Worm (Caenorhabditis elegans) whole organism, L1 larva: ENCODE results near the gene nuaf-3.

ENCODE experiments used
- C04F5.9 ChIP-seq: sonication (generic microtip); optimal IDR thresholded peaks from 2 replicates; lab custom pipeline; 2016; ENCODE audit warnings: missing genetic modification characterization, missing compliant biosample characterization
- C34B4.2 ChIP-seq: sonication (generic microtip); optimal IDR thresholded peaks from 2 replicates; lab custom pipeline; 2017; ENCODE audit warnings: mild to moderate bottlenecking, missing genetic modification characterization, missing compliant biosample characterization
- Y116A8C.19 ChIP-seq: sonication (generic microtip); optimal IDR thresholded peaks from 2 replicates; lab custom pipeline; 2016; ENCODE audit warnings: missing compliant biosample characterization, missing genetic modification characterization, borderline replicate concordance
- aha-1 ChIP-seq: fragments of 150-350 bp; optimal IDR thresholded peaks from 2 replicates; lab custom pipeline; 2014; ENCODE audit warnings: missing biosample characterization, missing genetic modification characterization
- aly-2 ChIP-seq: fragments of 150-350 bp; optimal IDR thresholded peaks from 2 replicates; lab custom pipeline; 2014; ENCODE audit warnings: missing biosample characterization, missing genetic modification characterization
- ceh-82 ChIP-seq, 3 experiments: fragments of 150-350 bp in 1 of 3; sonication (generic microtip) in 2 of 3; optimal IDR thresholded peaks; 2 replicates each; lab custom pipeline; 2014 to 2017; ENCODE audit warnings: missing biosample characterization in 3 of 3, missing genetic modification characterization in 3 of 3
- ceh-88 ChIP-seq: fragments of 200-800 bp; sonication (Bioruptor generic); IDR thresholded peaks from 2 replicates; pipeline ENCODE4 v1.3.6; 2022; ENCODE audit warnings: missing genetic modification characterization, missing compliant biosample characterization
- ceh-90 ChIP-seq: sonication (generic microtip); optimal IDR thresholded peaks from 2 replicates; lab custom pipeline; 2016; ENCODE audit warnings: missing genetic modification characterization, missing compliant biosample characterization
- dpl-1 ChIP-seq, 3 experiments: fragments of 150-350 bp in 2 of 3; sonication (generic microtip) in 1 of 3; optimal IDR thresholded peaks; 2 replicates each; lab custom pipeline; 2014 to 2017; ENCODE audit warnings: missing biosample characterization in 3 of 3, missing genetic modification characterization in 3 of 3, missing genetic modification reagents in 3 of 3
- egl-13 ChIP-seq: sonication (generic microtip); optimal IDR thresholded peaks from 2 replicates; lab custom pipeline; 2016; ENCODE audit warnings: missing genotype, missing genetic modification reagents, missing genetic modification characterization, missing compliant biosample characterization
- egl-27 ChIP-seq, 2 experiments: fragments of 150-350 bp in 1 of 2; sonication (generic microtip); optimal IDR thresholded peaks; 3 replicates each; lab custom pipeline; 2017 to 2018; ENCODE audit warnings: missing biosample characterization in 2 of 2, missing genetic modification characterization in 2 of 2, missing genetic modification reagents in 2 of 2
- elt-3 ChIP-seq, 6 experiments: fragments of 150-350 bp in 1 of 6; sonication (generic microtip); optimal IDR thresholded peaks; 2 replicates each; lab custom pipeline; 2017 to 2018; ENCODE audit warnings: missing biosample characterization in 6 of 6, missing genetic modification characterization in 6 of 6, inconsistent platforms in 1 of 6
- grh-1 ChIP-seq: fragments of 200-800 bp; sonication (Bioruptor generic); IDR thresholded peaks from 2 replicates; pipeline ENCODE4 v1.3.6; 2022; ENCODE audit warnings: missing genetic modification reagents, missing genetic modification characterization, missing compliant biosample characterization
- hlh-4 ChIP-seq: sonication (generic microtip); optimal IDR thresholded peaks from 2 replicates; lab custom pipeline; 2016; ENCODE audit warnings: mild to moderate bottlenecking, missing genetic modification characterization, missing compliant biosample characterization
- hpl-2 ChIP-seq: fragments of 150-350 bp; optimal IDR thresholded peaks from 2 replicates; lab custom pipeline; 2014; ENCODE audit warnings: missing biosample characterization, missing genetic modification reagents, missing genetic modification characterization
- irx-1 ChIP-seq: sonication (generic microtip); optimal IDR thresholded peaks from 2 replicates; lab custom pipeline; 2016; ENCODE audit warnings: missing genetic modification characterization, missing compliant biosample characterization
- isw-1 ChIP-seq: fragments of 200-800 bp; sonication (Bioruptor generic); IDR thresholded peaks from 2 replicates; pipeline ENCODE4 v1.3.6; 2022; ENCODE audit warnings: missing genetic modification characterization, missing compliant biosample characterization
- lin-13 ChIP-seq: fragments of 150-350 bp; optimal IDR thresholded peaks from 2 replicates; lab custom pipeline; 2014; ENCODE audit warnings: missing biosample characterization, missing genetic modification reagents, missing genetic modification characterization
- lin-14 ChIP-seq: fragments of 200-800 bp; sonication (Bioruptor generic); optimal IDR thresholded peaks from 2 replicates; lab custom pipeline; 2018; ENCODE audit warnings: mild to moderate bottlenecking, missing genetic modification characterization, moderate library complexity, missing compliant biosample characterization
- lsy-2 ChIP-seq, 2 experiments: fragments of 150-350 bp; optimal IDR thresholded peaks; 2 replicates each; lab custom pipeline; 2014; ENCODE audit warnings: missing biosample characterization in 2 of 2, missing genetic modification characterization in 2 of 2
- mab-9 ChIP-seq: fragments of 200-800 bp; sonication (Bioruptor generic); IDR thresholded peaks from 2 replicates; pipeline ENCODE4 v1.3.6; 2022; ENCODE audit warnings: missing genetic modification reagents, missing genetic modification characterization, missing compliant biosample characterization
- mef-2 ChIP-seq: fragments of 150-350 bp; optimal IDR thresholded peaks from 2 replicates; lab custom pipeline; 2014; ENCODE audit warnings: missing biosample characterization, missing genetic modification characterization
- nhr-11 ChIP-seq: fragments of 150-350 bp; optimal IDR thresholded peaks from 2 replicates; lab custom pipeline; 2014; ENCODE audit warnings: missing biosample characterization, missing genetic modification characterization
- nhr-12 ChIP-seq: sonication (generic microtip); optimal IDR thresholded peaks from 2 replicates; lab custom pipeline; 2017; ENCODE audit warnings: missing biosample characterization, missing genetic modification characterization
- nhr-20 ChIP-seq: sonication (generic microtip); optimal IDR thresholded peaks from 2 replicates; lab custom pipeline; 2016; ENCODE audit warnings: mild to moderate bottlenecking, missing genetic modification characterization, missing compliant biosample characterization
- nhr-237 ChIP-seq: fragments of 150-350 bp; optimal IDR thresholded peaks from 2 replicates; lab custom pipeline; 2014; ENCODE audit warnings: missing biosample characterization, missing genetic modification characterization
- nhr-28 ChIP-seq: fragments of 150-350 bp; optimal IDR thresholded peaks from 2 replicates; lab custom pipeline; 2014; ENCODE audit warnings: missing biosample characterization, missing genetic modification characterization
- nhr-71 ChIP-seq: sonication (generic microtip); optimal IDR thresholded peaks from 2 replicates; lab custom pipeline; 2016; ENCODE audit warnings: mild to moderate bottlenecking, missing genetic modification characterization, moderate library complexity, missing compliant biosample characterization
- nhr-76 ChIP-seq: sonication (generic microtip); optimal IDR thresholded peaks from 2 replicates; lab custom pipeline; 2017; ENCODE audit warnings: missing biosample characterization, missing genetic modification characterization
- nhr-84 ChIP-seq: sonication (generic microtip); optimal IDR thresholded peaks from 2 replicates; lab custom pipeline; 2017; ENCODE audit warnings: missing biosample characterization, missing genetic modification characterization
- pax-3 ChIP-seq: fragments of 200-800 bp; sonication (Bioruptor generic); optimal IDR thresholded peaks from 2 replicates; lab custom pipeline; 2018; ENCODE audit warnings: mild to moderate bottlenecking, missing genetic modification characterization, moderate library complexity, missing compliant biosample characterization
- rnt-1 ChIP-seq: sonication (generic microtip); optimal IDR thresholded peaks from 2 replicates; lab custom pipeline; 2016; ENCODE audit warnings: mild to moderate bottlenecking, missing genetic modification characterization, moderate library complexity, missing compliant biosample characterization
- snu-23 ChIP-seq: sonication (generic microtip); optimal IDR thresholded peaks from 2 replicates; lab custom pipeline; 2016; ENCODE audit warnings: missing genetic modification characterization, missing compliant biosample characterization
- sox-4 ChIP-seq: sonication (generic microtip); optimal IDR thresholded peaks from 2 replicates; lab custom pipeline; 2016; ENCODE audit warnings: missing genetic modification characterization, missing compliant biosample characterization
- sptf-1 ChIP-seq: fragments of 150-350 bp; optimal IDR thresholded peaks from 2 replicates; lab custom pipeline; 2014; ENCODE audit warnings: missing biosample characterization, missing genetic modification characterization
- swsn-7 ChIP-seq: sonication (generic microtip); optimal IDR thresholded peaks from 2 replicates; lab custom pipeline; 2016; ENCODE audit warnings: missing genetic modification characterization, missing compliant biosample characterization
- unc-130 ChIP-seq: fragments of 150-350 bp; optimal IDR thresholded peaks from 2 replicates; lab custom pipeline; 2017; ENCODE audit warnings: missing biosample characterization, missing genetic modification characterization, inconsistent platforms
- unc-62 ChIP-seq: fragments of 150-350 bp; optimal IDR thresholded peaks from 2 replicates; lab custom pipeline; 2014; ENCODE audit warnings: missing biosample characterization, missing genetic modification reagents, missing genetic modification characterization
- unc-86 ChIP-seq: sonication (generic microtip); optimal IDR thresholded peaks from 2 replicates; lab custom pipeline; 2016; ENCODE audit warnings: missing genetic modification characterization, missing compliant biosample characterization
- vab-15 ChIP-seq: sonication (generic microtip); optimal IDR thresholded peaks from 2 replicates; lab custom pipeline; 2017; ENCODE audit warnings: missing genotype, mild to moderate bottlenecking, missing genetic modification characterization, missing compliant biosample characterization
- xbp-1 ChIP-seq: sonication (generic microtip); optimal IDR thresholded peaks from 2 replicates; lab custom pipeline; 2016; ENCODE audit warnings: missing genetic modification characterization, missing compliant biosample characterization
- zip-4 ChIP-seq: fragments of 200-800 bp; sonication (Bioruptor generic); optimal IDR thresholded peaks from 2 replicates; lab custom pipeline; 2018; ENCODE audit warnings: mild to moderate bottlenecking, missing genetic modification characterization, moderate library complexity, missing compliant biosample characterization
- ztf-11 ChIP-seq, 2 experiments: sonication (generic microtip); optimal IDR thresholded peaks; 2 replicates each; lab custom pipeline; 2016 to 2017; ENCODE audit warnings: missing genetic modification characterization in 2 of 2, missing biosample characterization in 1 of 2, missing compliant biosample characterization in 1 of 2

Gene nuaf-3

ce11 chrIV:11142314-11143227 lies 41.5 kb upstream of the nuaf-3 start, which contains the start of gene skih-2 (continued):
- TF ChIP-seq lin-14 (GFP tag; lab: Kevin White, UChicago) (no peak), grh-1 (no peak), pax-3 (tag; lab: Kevin White, UChicago) (no peak), hlh-4 (tag; lab: Kevin White, UChicago) (no peak), hpl-2 (GFP tag; lab: Kevin White, UChicago) (no peak), nhr-84 (tag; lab: Kevin White, UChicago) (no peak), ceh-82 (tag; optimal IDR thresholded peaks at IDR 0.05; lab: Kevin White, UChicago) (peak in 2 of 3 experiments; percentile 12 to 41), lsy-2 (tag; optimal IDR thresholded peaks at IDR 0.05; lab: Kevin White, UChicago) (peak; percentile 80 to 86), lin-13 (GFP tag; lab: Kevin White, UChicago) (no peak), nhr-12 (tag; lab: Kevin White, UChicago) (no peak), nhr-11 (tag; lab: Kevin White, UChicago) (no peak), sox-4 (tag; lab: Kevin White, UChicago) (no peak), mab-9 (no peak), sptf-1 (no peak), nhr-20 (tag; lab: Kevin White, UChicago) (peak; percentile 36), egl-27 (tag; optimal IDR thresholded peaks at IDR 0.05; lab: Kevin White, UChicago) (no peak), nhr-237 (tag; lab: Kevin White, UChicago) (no peak), Y116A8C.19 (tag; lab: Kevin White, UChicago) (no peak), xbp-1 (tag; lab: Kevin White, UChicago) (peak; percentile 78), elt-3 (tag; optimal IDR thresholded peaks at IDR 0.05; lab: Kevin White, UChicago) (no peak), ceh-88 (GFP tag; lab: Robert Waterston, UW) (no peak), irx-1 (peak; percentile 40), isw-1 (GFP tag; lab: Robert Waterston, UW) (peak; percentile 26), ztf-11 (tag; optimal IDR thresholded peaks at IDR 0.05; lab: Kevin White, UChicago) (no peak), mef-2 (no peak), vab-15 (tag; lab: Kevin White, UChicago) (no peak), nhr-28 (tag; lab: Kevin White, UChicago) (no peak), unc-130 (tag; lab: Kevin White, UChicago) (no peak), unc-62 (GFP tag; lab: Kevin White, UChicago) (no peak), zip-4 (GFP tag; lab: Kevin White, UChicago) (no peak), aha-1 (no peak), C34B4.2 (tag; lab: Kevin White, UChicago) (no peak), unc-86 (tag; lab: Kevin White, UChicago) (no peak), nhr-71 (tag; lab: Kevin White, UChicago) (peak; percentile 64), ceh-90 (tag; lab: Kevin White, UChicago) (no peak), swsn-7 (tag; lab: Kevin White, UChicago) (peak; percentile 52), dpl-1 (GFP tag; optimal IDR thresholded peaks at IDR 0.05; lab: Kevin White, UChicago) (peak; percentile 92 to 95 (median 93)), egl-13 (tag; lab: Kevin White, UChicago) (no peak), nhr-76 (tag; lab: Kevin White, UChicago) (no peak), C04F5.9 (tag; lab: Kevin White, UChicago) (no peak)
- TF ChIP-seq, all 84 proteins: peak for 28

ce11 chrIV:11143228-11143444 lies 41.0 kb upstream of the nuaf-3 start, which contains the start of gene F01G4.4:
Gene F01G4.4, plus strand, starts transcription at chrIV:11143345.
- TF ChIP-seq C04F5.9 (tag; lab: Kevin White, UChicago), result no peak
- no peak for TF ChIP-seq elt-3 (tag; optimal IDR thresholded peaks at IDR 0.05; lab: Kevin White, UChicago)
- no peak for TF ChIP-seq rnt-1 (tag; lab: Kevin White, UChicago)
- TF ChIP-seq sptf-1, result no peak
- TF ChIP-seq snu-23 (GFP tag; lab: Kevin White, UChicago), result no peak
- no peak for TF ChIP-seq aly-2 (tag; lab: Kevin White, UChicago)
